Fruit fly (Drosophila melanogaster): Measurements from ENCODE around the gene sinah.

The sinah gene

DNA sequence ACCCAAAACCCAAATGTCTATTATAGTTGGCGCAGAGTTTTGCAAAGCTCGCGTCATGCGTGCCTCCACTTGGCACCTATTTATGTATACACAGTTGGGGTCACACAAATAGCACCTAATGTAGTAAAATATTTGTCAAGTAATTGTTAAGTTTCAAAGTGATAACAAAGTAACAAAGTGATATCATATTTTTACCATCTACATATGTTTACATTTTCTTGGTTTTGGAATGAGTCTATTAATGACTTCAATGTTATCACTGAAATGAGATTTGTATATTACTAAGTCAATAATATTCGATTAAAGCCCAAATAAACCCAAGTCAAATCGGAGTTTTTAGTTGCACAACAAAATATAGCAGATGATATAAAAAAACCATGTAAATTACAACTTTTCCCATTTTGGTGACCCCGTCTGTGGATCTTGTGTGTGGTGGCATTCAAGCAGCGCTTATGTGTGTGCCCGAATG, 13.6 kb downstream of the sinah start (continued):
- TF ChIP-seq maf-S (GFP tag; optimal IDR thresholded peaks at IDR 0.05) (peak; percentile 52), CG11695 (GFP tag; IDR thresholded peaks at IDR 0.05) (peak; percentile 71), chn (GFP tag; optimal IDR thresholded peaks at IDR 0.05) (peak; percentile 35), Hey (tag; optimal IDR thresholded peaks at IDR 0.05) (peak; percentile 10), rib (GFP tag; IDR thresholded peaks at IDR 0.05) (peak; percentile 53; the same call in 1 of the 2 replicates), hbn (GFP tag; IDR thresholded peaks at IDR 0.05; ENCODE audit: partially characterized antibody) (no peak), CG31388 (GFP tag; optimal IDR thresholded peaks at IDR 0.05) (peak; percentile 50), Antp (GFP tag; optimal IDR thresholded peaks at IDR 0.05) (peak; percentile 57), CG10209 (GFP tag; optimal IDR thresholded peaks at IDR 0.05) (peak; percentile 78), z (GFP tag; IDR thresholded peaks at IDR 0.05) (0 out of 3 replicates have a peak, but pooled peaks have one; percentile 3), CG3847 (GFP tag; IDR thresholded peaks at IDR 0.05) (peak; percentile 25; the same call in 1 of the 2 replicates), CG30431 (GFP tag; optimal IDR thresholded peaks at IDR 0.05) (no peak), Doc3 (GFP tag; IDR thresholded peaks at IDR 0.05; ENCODE audit: partially characterized antibody) (no peak), her (GFP tag; optimal IDR thresholded peaks at IDR 0.05) (peak; percentile 17), CG3838 (GFP tag; optimal IDR thresholded peaks at IDR 0.05) (peak; percentile 9), Fer1 (GFP tag; optimal IDR thresholded peaks at IDR 0.05) (peak; percentile 84), fd64A (GFP tag; optimal IDR thresholded peaks at IDR 0.05) (peak; percentile 0), CG15073 (GFP tag; optimal IDR thresholded peaks at IDR 0.05) (no peak), CG17612 (GFP tag; IDR thresholded peaks at IDR 0.05) (no peak), prd (optimal IDR thresholded peaks at IDR 0.05) (no peak), prd (GFP tag; IDR thresholded peaks at IDR 0.05) (peak; percentile 41; the same call in 2 of the 3 replicates), CG4820 (GFP tag; optimal IDR thresholded peaks at IDR 0.05) (peak; percentile 58), CG15514 (GFP tag; optimal IDR thresholded peaks at IDR 0.05) (peak; percentile 35), CG14667 (GFP tag; IDR thresholded peaks at IDR 0.05) (peak; percentile 33; the same call in 1 of the 2 replicates), CG14014 (GFP tag; IDR thresholded peaks at IDR 0.05) (peak; percentile 17; the same call in 1 of the 2 replicates), CG17359 (tag; optimal IDR thresholded peaks at IDR 0.05) (peak; percentile 69), Hr3 (GFP tag; optimal IDR thresholded peaks at IDR 0.05) (peak; percentile 48), bbx (GFP tag; IDR thresholded peaks at IDR 0.05; ENCODE audit: partially characterized antibody) (no peak), unc-4 (GFP tag; IDR thresholded peaks at IDR 0.05; ENCODE audit: partially characterized antibody) (no peak), C15 (GFP tag; IDR thresholded peaks at IDR 0.05) (no peak), CG1603 (tag; optimal IDR thresholded peaks at IDR 0.05) (peak; percentile 62), H15 (GFP tag; IDR thresholded peaks at IDR 0.05) (no peak), CG13424 (tag; optimal IDR thresholded peaks at IDR 0.05) (peak; percentile 80), ems (GFP tag; optimal IDR thresholded peaks at IDR 0.05) (peak; percentile 18), phol (tag; optimal IDR thresholded peaks at IDR 0.05) (peak; percentile 82), Sry-β (GFP tag; optimal IDR thresholded peaks at IDR 0.05) (no peak), CG3281 (GFP tag; optimal IDR thresholded peaks at IDR 0.05) (peak; percentile 85), fu2 (GFP tag; optimal IDR thresholded peaks at IDR 0.05) (peak; percentile 41), salm (tag; optimal IDR thresholded peaks at IDR 0.05) (peak; percentile 75), CG6854 (GFP tag; optimal IDR thresholded peaks at IDR 0.05) (peak; percentile 72), pfk (GFP tag; optimal IDR thresholded peaks at IDR 0.05) (no peak), ci (GFP tag; IDR thresholded peaks at IDR 0.05) (0 out of 3 replicates have a peak, but pooled peaks have one; percentile 71), Elba2 (GFP tag; optimal IDR thresholded peaks at IDR 0.05) (no peak), Atf-2 (GFP tag; optimal IDR thresholded peaks at IDR 0.05) (peak; percentile 36), sug (tag; optimal IDR thresholded peaks at IDR 0.05) (peak; percentile 53), Bteb2 (GFP tag; optimal IDR thresholded peaks at IDR 0.05) (peak; percentile 69), disco-r (GFP tag; optimal IDR thresholded peaks at IDR 0.05) (peak; percentile 56), Six4 (GFP tag; optimal IDR thresholded peaks at IDR 0.05) (no peak), CG12155 (GFP tag; optimal IDR thresholded peaks at IDR 0.05) (peak; percentile 46), Dll (GFP tag; IDR thresholded peaks at IDR 0.05; ENCODE audit: partially characterized antibody) (no peak), CG7556 (GFP tag; optimal IDR thresholded peaks at IDR 0.05) (peak; percentile 87)
